In genomic region chr3R:9533181-9534124, dm6 we compare ENCODE assay signal across 1 fruit fly cellular context.
TF ChIP-seq lines count a peak whose summit lies in the region.

No protein-coding gene starts in this region.

TF ChIP-seq in whole organism, embryonic, 481 proteins besides CTCF, POLR2A, EP300 and RAD21 (continued from another document and continues in another):
- TF ChIP-seq sens-2 (GFP tag; IDR thresholded peaks at IDR 0.05; lab: Robert Waterston, UW) = peak; percentile 33; the same call in 1 of the 2 replicates
- TF ChIP-seq CG17328 (GFP tag; IDR thresholded peaks at IDR 0.05; lab: Robert Waterston, UW) = peak; percentile 78
- peak; percentile 49; the same call in 1 of the 3 replicates for TF ChIP-seq gce (GFP tag; IDR thresholded peaks at IDR 0.05; lab: Robert Waterston, UW)
- peak; percentile 92 for TF ChIP-seq CG32532 (GFP tag; IDR thresholded peaks at IDR 0.05; lab: Robert Waterston, UW)
- no peak for TF ChIP-seq fru (optimal IDR thresholded peaks at IDR 0.05; lab: Kevin White, UChicago)
- peak; percentile 97 for TF ChIP-seq CG13424 (tag; optimal IDR thresholded peaks at IDR 0.05; lab: Kevin White, UChicago)
- peak; percentile 77 for TF ChIP-seq ara (GFP tag; IDR thresholded peaks at IDR 0.05; lab: Robert Waterston, UW)
- TF ChIP-seq CG34376 (GFP tag; optimal IDR thresholded peaks at IDR 0.05; lab: Kevin White, UChicago) = peak; percentile 96
- peak; percentile 90 for TF ChIP-seq CG16863 (GFP tag; optimal IDR thresholded peaks at IDR 0.05; lab: Kevin White, UChicago)
- peak; percentile 43; the same call in 1 of the 2 replicates for TF ChIP-seq CG10321 (GFP tag; IDR thresholded peaks at IDR 0.05; lab: Robert Waterston, UW)
- TF ChIP-seq eyg (GFP tag; optimal IDR thresholded peaks at IDR 0.05; lab: Kevin White, UChicago) = peak; percentile 85
- TF ChIP-seq maf-S (GFP tag; optimal IDR thresholded peaks at IDR 0.05; lab: Kevin White, UChicago) = peak; percentile 93
- peak; percentile 91 for TF ChIP-seq gsb-n (tag; optimal IDR thresholded peaks at IDR 0.05; lab: Kevin White, UChicago)
- TF ChIP-seq CG3847 (GFP tag; IDR thresholded peaks at IDR 0.05; lab: Robert Waterston, UW) = peak; percentile 90
- TF ChIP-seq bab2 (GFP tag; optimal IDR thresholded peaks at IDR 0.05; lab: Kevin White, UChicago) = peak; percentile 88
- TF ChIP-seq dimm (GFP tag; IDR thresholded peaks at IDR 0.05; lab: Robert Waterston, UW) = peak; percentile 40
- TF ChIP-seq wor (GFP tag; IDR thresholded peaks at IDR 0.05; lab: Robert Waterston, UW) = peak; percentile 90
- peak; percentile 96 for TF ChIP-seq phol (tag; optimal IDR thresholded peaks at IDR 0.05; lab: Kevin White, UChicago)
- peak; percentile 97 for TF ChIP-seq tio (GFP tag; optimal IDR thresholded peaks at IDR 0.05; lab: Kevin White, UChicago)
- TF ChIP-seq jumu (GFP tag; optimal IDR thresholded peaks at IDR 0.05; lab: Kevin White, UChicago) = peak; percentile 94
- peak; percentile 91 for TF ChIP-seq pnt (GFP tag; optimal IDR thresholded peaks at IDR 0.05; lab: Kevin White, UChicago)
- peak; percentile 69 for TF ChIP-seq TFAM (GFP tag; optimal IDR thresholded peaks at IDR 0.05; lab: Kevin White, UChicago)
- TF ChIP-seq Lpt (GFP tag; optimal IDR thresholded peaks at IDR 0.05; lab: Kevin White, UChicago) = no peak
- TF ChIP-seq gem (tag; optimal IDR thresholded peaks at IDR 0.05; lab: Kevin White, UChicago) = peak; percentile 98
- TF ChIP-seq fd64A (GFP tag; optimal IDR thresholded peaks at IDR 0.05; lab: Kevin White, UChicago) = peak; percentile 80
- TF ChIP-seq CG12236 (GFP tag; optimal IDR thresholded peaks at IDR 0.05; lab: Kevin White, UChicago) = peak; percentile 69
- TF ChIP-seq CG9817 (tag; optimal IDR thresholded peaks at IDR 0.05; lab: Kevin White, UChicago) = peak; percentile 91
- peak; percentile 61 for TF ChIP-seq CG43689 (GFP tag; IDR thresholded peaks at IDR 0.05; lab: Robert Waterston, UW)
- TF ChIP-seq CG7372 (GFP tag; IDR thresholded peaks at IDR 0.05; lab: Robert Waterston, UW) = peak; percentile 92
- TF ChIP-seq CG10543 (GFP tag; optimal IDR thresholded peaks at IDR 0.05; lab: Kevin White, UChicago) = peak; percentile 98
- peak; percentile 87 for TF ChIP-seq cato (GFP tag; optimal IDR thresholded peaks at IDR 0.05; lab: Kevin White, UChicago; ENCODE audit: borderline replicate concordance)
- TF ChIP-seq crc (GFP tag; optimal IDR thresholded peaks at IDR 0.05; lab: Kevin White, UChicago) = peak; percentile 86
- peak; percentile 91 for TF ChIP-seq salm (tag; optimal IDR thresholded peaks at IDR 0.05; lab: Kevin White, UChicago)
- peak; percentile 62 for TF ChIP-seq Elba2 (GFP tag; optimal IDR thresholded peaks at IDR 0.05; lab: Kevin White, UChicago)
- no peak for TF ChIP-seq D (optimal IDR thresholded peaks at IDR 0.05; lab: Kevin White, UChicago)
- TF ChIP-seq D (GFP tag; optimal IDR thresholded peaks at IDR 0.05; lab: Kevin White, UChicago) = peak; percentile 98
- TF ChIP-seq CG11695 (GFP tag; IDR thresholded peaks at IDR 0.05; lab: Robert Waterston, UW) = peak; percentile 94
- peak; percentile 89 to 90 for TF ChIP-seq chif (GFP tag; optimal IDR thresholded peaks at IDR 0.05; lab: Kevin White, UChicago)
- TF ChIP-seq yki (optimal IDR thresholded peaks at IDR 0.05; lab: Kevin White, UChicago) = peak; percentile 53
- TF ChIP-seq psq (GFP tag; optimal IDR thresholded peaks at IDR 0.05; lab: Kevin White, UChicago) = peak; percentile 65
- TF ChIP-seq CG4820 (GFP tag; optimal IDR thresholded peaks at IDR 0.05; lab: Kevin White, UChicago) = peak; percentile 94
- TF ChIP-seq lbe (GFP tag; optimal IDR thresholded peaks at IDR 0.05; lab: Kevin White, UChicago) = peak; percentile 84
- TF ChIP-seq HLH54F (GFP tag; optimal IDR thresholded peaks at IDR 0.05; lab: Kevin White, UChicago) = peak; percentile 95
- no peak; the same call in 1 of the 2 replicates for TF ChIP-seq rib (GFP tag; IDR thresholded peaks at IDR 0.05; lab: Robert Waterston, UW)
- TF ChIP-seq tin (GFP tag; optimal IDR thresholded peaks at IDR 0.05; lab: Kevin White, UChicago) = peak; percentile 94
- TF ChIP-seq Oaz (GFP tag; IDR thresholded peaks at IDR 0.05; lab: Robert Waterston, UW) = peak; percentile 75
- TF ChIP-seq C15 (GFP tag; IDR thresholded peaks at IDR 0.05; lab: Robert Waterston, UW) = peak; percentile 71; the same call in 2 of the 3 replicates
- peak in 1 of 2 experiments; percentile 94 for TF ChIP-seq Hr78 (GFP tag; optimal IDR thresholded peaks at IDR 0.05; lab: Kevin White, UChicago)
- TF ChIP-seq Dp (GFP tag; optimal IDR thresholded peaks at IDR 0.05; lab: Kevin White, UChicago) = peak; percentile 13
- TF ChIP-seq knrl (GFP tag; IDR thresholded peaks at IDR 0.05; lab: Robert Waterston, UW; ENCODE audit: partially characterized antibody) = peak; percentile 55; the same call in 2 of the 3 replicates
- TF ChIP-seq pros (GFP tag; optimal IDR thresholded peaks at IDR 0.05; lab: Kevin White, UChicago) = peak; percentile 99
- TF ChIP-seq MBD-R2 (GFP tag; IDR thresholded peaks at IDR 0.05; lab: Robert Waterston, UW) = peak; percentile 73
- peak; percentile 16 for TF ChIP-seq MESR4 (GFP tag; optimal IDR thresholded peaks at IDR 0.05; lab: Kevin White, UChicago)
- peak; percentile 78 for TF ChIP-seq sima (GFP tag; optimal IDR thresholded peaks at IDR 0.05; lab: Kevin White, UChicago)
- peak; percentile 87 for TF ChIP-seq schlank (tag; optimal IDR thresholded peaks at IDR 0.05; lab: Kevin White, UChicago)
- TF ChIP-seq CG9876 (GFP tag; optimal IDR thresholded peaks at IDR 0.05; lab: Kevin White, UChicago) = peak; percentile 67
- TF ChIP-seq Meics (GFP tag; optimal IDR thresholded peaks at IDR 0.05; lab: Kevin White, UChicago) = peak; percentile 98
- peak; percentile 90 for TF ChIP-seq esg (GFP tag; conservative IDR thresholded peaks at IDR 0.05; lab: Robert Waterston, UW)
- TF ChIP-seq CG11398 (GFP tag; optimal IDR thresholded peaks at IDR 0.05; lab: Kevin White, UChicago) = peak; percentile 84
- peak; percentile 84 for TF ChIP-seq wdn (GFP tag; IDR thresholded peaks at IDR 0.05; lab: Robert Waterston, UW)
- peak; percentile 85 for TF ChIP-seq CG7357 (GFP tag; IDR thresholded peaks at IDR 0.05; lab: Robert Waterston, UW)
- peak; percentile 87 for TF ChIP-seq nom (GFP tag; optimal IDR thresholded peaks at IDR 0.05; lab: Kevin White, UChicago)
- TF ChIP-seq CG7786 (GFP tag; optimal IDR thresholded peaks at IDR 0.05; lab: Kevin White, UChicago) = peak; percentile 90
- peak; percentile 96 for TF ChIP-seq CG31441 (GFP tag; IDR thresholded peaks at IDR 0.05; lab: Robert Waterston, UW)
- TF ChIP-seq Ssrp (tag; optimal IDR thresholded peaks at IDR 0.05; lab: Kevin White, UChicago) = peak; percentile 92
- peak; percentile 71 for TF ChIP-seq CG11560 (tag; IDR thresholded peaks at IDR 0.05; lab: Robert Waterston, UW)
- peak; percentile 87 for TF ChIP-seq CG13123 (GFP tag; optimal IDR thresholded peaks at IDR 0.05; lab: Kevin White, UChicago)
- peak; percentile 89 for TF ChIP-seq Fer3 (tag; optimal IDR thresholded peaks at IDR 0.05; lab: Kevin White, UChicago)
- TF ChIP-seq CG33213 (GFP tag; optimal IDR thresholded peaks at IDR 0.05; lab: Kevin White, UChicago) = peak; percentile 67
- peak; percentile 97 for TF ChIP-seq HHEX (GFP tag; optimal IDR thresholded peaks at IDR 0.05; lab: Kevin White, UChicago)
- TF ChIP-seq NC2α (GFP tag; optimal IDR thresholded peaks at IDR 0.05; lab: Kevin White, UChicago) = peak; percentile 75
- TF ChIP-seq CG12942 (GFP tag; optimal IDR thresholded peaks at IDR 0.05; lab: Kevin White, UChicago) = peak; percentile 91
- peak; percentile 89 for TF ChIP-seq chn (GFP tag; optimal IDR thresholded peaks at IDR 0.05; lab: Kevin White, UChicago)
- peak; percentile 87 for TF ChIP-seq NK7.1 (GFP tag; optimal IDR thresholded peaks at IDR 0.05; lab: Kevin White, UChicago)
- TF ChIP-seq CG2199 (GFP tag; IDR thresholded peaks at IDR 0.05; lab: Robert Waterston, UW) = no peak; the same call in 2 of the 3 replicates
- peak; percentile 93 for TF ChIP-seq run (tag; optimal IDR thresholded peaks at IDR 0.05; lab: Kevin White, UChicago)
- no peak for TF ChIP-seq h (optimal IDR thresholded peaks at IDR 0.05; lab: Kevin White, UChicago)
- peak; percentile 96 for TF ChIP-seq lilli (GFP tag; optimal IDR thresholded peaks at IDR 0.05; lab: Kevin White, UChicago)
- peak; percentile 83 for TF ChIP-seq CG8281 (tag; optimal IDR thresholded peaks at IDR 0.05; lab: Kevin White, UChicago)
- peak; percentile 96 for TF ChIP-seq kay (GFP tag; optimal IDR thresholded peaks at IDR 0.05; lab: Kevin White, UChicago)
- peak in 1 of 2 experiments; percentile 70 for TF ChIP-seq crp (GFP tag; optimal IDR thresholded peaks at IDR 0.05; lab: Kevin White, UChicago)
- TF ChIP-seq Hmx (GFP tag; optimal IDR thresholded peaks at IDR 0.05; lab: Kevin White, UChicago) = peak; percentile 91
- 0 out of 2 replicates have a peak, but pooled peaks have one; percentile 14 for TF ChIP-seq sim (GFP tag; IDR thresholded peaks at IDR 0.05; lab: Robert Waterston, UW)
- peak in 1 of 2 experiments; percentile 98 for TF ChIP-seq Eip74EF (GFP tag; optimal IDR thresholded peaks at IDR 0.05; lab: Kevin White, UChicago)
- peak; percentile 71 for TF ChIP-seq Sry-β (GFP tag; optimal IDR thresholded peaks at IDR 0.05; lab: Kevin White, UChicago)
- TF ChIP-seq odd (GFP tag; optimal IDR thresholded peaks at IDR 0.05; lab: Kevin White, UChicago) = peak; percentile 98
- TF ChIP-seq Trl (optimal IDR thresholded peaks at IDR 0.05; lab: Kevin White, UChicago) = peak; percentile 93 to 95
- peak; percentile 93 for TF ChIP-seq Trl (GFP tag; optimal IDR thresholded peaks at IDR 0.05; lab: Kevin White, UChicago)
- TF ChIP-seq CG9727 (GFP tag; optimal IDR thresholded peaks at IDR 0.05; lab: Kevin White, UChicago) = peak; percentile 98
- TF ChIP-seq abd-A (tag; optimal IDR thresholded peaks at IDR 0.05; lab: Kevin White, UChicago) = peak; percentile 61
- peak; percentile 40; the same call in 1 of the 2 replicates for TF ChIP-seq bowl (GFP tag; IDR thresholded peaks at IDR 0.05; lab: Robert Waterston, UW)
- peak; percentile 17 for TF ChIP-seq pzg (GFP tag; optimal IDR thresholded peaks at IDR 0.05; lab: Kevin White, UChicago)
- TF ChIP-seq croc (GFP tag; conservative IDR thresholded peaks at IDR 0.05; lab: Robert Waterston, UW) = peak; percentile 85
- TF ChIP-seq CG10274 (GFP tag; optimal IDR thresholded peaks at IDR 0.05; lab: Kevin White, UChicago) = peak; percentile 94
- peak; percentile 84 for TF ChIP-seq CG5245 (GFP tag; optimal IDR thresholded peaks at IDR 0.05; lab: Kevin White, UChicago)
- no peak for TF ChIP-seq CG1832 (GFP tag; optimal IDR thresholded peaks at IDR 0.05; lab: Kevin White, UChicago)
- TF ChIP-seq twi (tag; optimal IDR thresholded peaks at IDR 0.05; lab: Kevin White, UChicago) = peak; percentile 87
- peak; percentile 90 for TF ChIP-seq gsb (GFP tag; IDR thresholded peaks at IDR 0.05; lab: Robert Waterston, UW)
- TF ChIP-seq CG1792 (GFP tag; optimal IDR thresholded peaks at IDR 0.05; lab: Kevin White, UChicago) = peak; percentile 86
- peak; percentile 78 for TF ChIP-seq Gsc (GFP tag; IDR thresholded peaks at IDR 0.05; lab: Robert Waterston, UW)
- TF ChIP-seq ranshi (GFP tag; IDR thresholded peaks at IDR 0.05; lab: Robert Waterston, UW) = peak; percentile 80; the same call in 1 of the 2 replicates
- TF ChIP-seq zen2 (GFP tag; IDR thresholded peaks at IDR 0.05; lab: Robert Waterston, UW; ENCODE audit: partially characterized antibody) = no peak; the same call in 2 of the 3 replicates
- peak; percentile 98 for TF ChIP-seq Ets65A (GFP tag; lab: Kevin White, UChicago)
- TF ChIP-seq Sox100B (GFP tag; optimal IDR thresholded peaks at IDR 0.05; lab: Kevin White, UChicago) = peak; percentile 99
- peak; percentile 83 for TF ChIP-seq E2f1 (GFP tag; IDR thresholded peaks at IDR 0.05; lab: Robert Waterston, UW)
- TF ChIP-seq ATbp (GFP tag; optimal IDR thresholded peaks at IDR 0.05; lab: Kevin White, UChicago) = peak; percentile 94
- no peak for TF ChIP-seq hkb (optimal IDR thresholded peaks at IDR 0.05; lab: Kevin White, UChicago)
- TF ChIP-seq hkb (GFP tag; IDR thresholded peaks at IDR 0.05; lab: Robert Waterston, UW) = peak; percentile 89
- TF ChIP-seq inv (GFP tag; IDR thresholded peaks at IDR 0.05; lab: Robert Waterston, UW; ENCODE audit: partially characterized antibody) = 0 out of 2 replicates have a peak, but pooled peaks have one; percentile 33
- TF ChIP-seq Ets97D (GFP tag; optimal IDR thresholded peaks at IDR 0.05; lab: Kevin White, UChicago) = peak; percentile 74
- TF ChIP-seq CG14710 (tag; optimal IDR thresholded peaks at IDR 0.05; lab: Kevin White, UChicago) = peak; percentile 95
- TF ChIP-seq Bgb (GFP tag; IDR thresholded peaks at IDR 0.05; lab: Robert Waterston, UW; ENCODE audit: partially characterized antibody) = peak; percentile 23; the same call in 1 of the 2 replicates
- TF ChIP-seq sug (tag; optimal IDR thresholded peaks at IDR 0.05; lab: Kevin White, UChicago) = peak; percentile 93
- peak; percentile 62; the same call in 1 of the 2 replicates for TF ChIP-seq Dip2 (GFP tag; IDR thresholded peaks at IDR 0.05; lab: Robert Waterston, UW)
- TF ChIP-seq CG1529 (GFP tag; optimal IDR thresholded peaks at IDR 0.05; lab: Kevin White, UChicago) = peak; percentile 96
- peak; percentile 93 for TF ChIP-seq CG17385 (GFP tag; optimal IDR thresholded peaks at IDR 0.05; lab: Kevin White, UChicago)
- peak; percentile 89 for TF ChIP-seq CG30431 (GFP tag; optimal IDR thresholded peaks at IDR 0.05; lab: Kevin White, UChicago)
- peak; percentile 67 for TF ChIP-seq CG3065 (GFP tag; optimal IDR thresholded peaks at IDR 0.05; lab: Kevin White, UChicago)
- peak; percentile 88 for TF ChIP-seq vvl (GFP tag; IDR thresholded peaks at IDR 0.05; lab: Robert Waterston, UW)
- peak; percentile 63 for TF ChIP-seq CG10565 (GFP tag; optimal IDR thresholded peaks at IDR 0.05; lab: Kevin White, UChicago)
- TF ChIP-seq CG15269 (tag; optimal IDR thresholded peaks at IDR 0.05; lab: Kevin White, UChicago) = peak; percentile 97
- TF ChIP-seq CG10267 (tag; optimal IDR thresholded peaks at IDR 0.05; lab: Kevin White, UChicago) = peak; percentile 92
- peak; percentile 82 for TF ChIP-seq repo (GFP tag; optimal IDR thresholded peaks at IDR 0.05; lab: Kevin White, UChicago)
- TF ChIP-seq ab (GFP tag; optimal IDR thresholded peaks at IDR 0.05; lab: Kevin White, UChicago) = peak; percentile 14
- peak; percentile 99 for TF ChIP-seq CG12659 (GFP tag; optimal IDR thresholded peaks at IDR 0.05; lab: Kevin White, UChicago)
- peak; percentile 62; the same call in 1 of the 3 replicates for TF ChIP-seq CG3726 (GFP tag; IDR thresholded peaks at IDR 0.05; lab: Robert Waterston, UW)
- peak; percentile 73 for TF ChIP-seq E2f2 (GFP tag; IDR thresholded peaks at IDR 0.05; lab: Robert Waterston, UW)
- peak; percentile 99 for TF ChIP-seq CG2678 (tag; optimal IDR thresholded peaks at IDR 0.05; lab: Kevin White, UChicago)
- peak; percentile 97 for TF ChIP-seq dysf (GFP tag; IDR thresholded peaks at IDR 0.05; lab: Robert Waterston, UW)
